Fruit fly (Drosophila melanogaster): ENCODE measurements around the gene Pdhb.

The Pdhb gene

dm6 chr3R:29159620-29160019 lies 46.7 kb downstream of the Pdhb start:
- TF ChIP-seq usp (GFP tag; optimal IDR thresholded peaks at IDR 0.05): no peak
- TF ChIP-seq Dll (optimal IDR thresholded peaks at IDR 0.05): no peak
- TF ChIP-seq EcR (GFP tag; optimal IDR thresholded peaks at IDR 0.05): no peak
- no peak for TF ChIP-seq CG8478 (optimal IDR thresholded peaks at IDR 0.05)
- TF ChIP-seq pan (optimal IDR thresholded peaks at IDR 0.05): no peak
- TF ChIP-seq psq (optimal IDR thresholded peaks at IDR 0.05): no peak

dm6 chr3R:29164930-29165693 lies 52.2 kb downstream of the Pdhb start, which contains the start of gene CG11898:
CG11898 (plus strand) TSS chr3R:29165643.
- TF ChIP-seq EcR (GFP tag; optimal IDR thresholded peaks at IDR 0.05): no peak
- no peak for TF ChIP-seq pan (optimal IDR thresholded peaks at IDR 0.05)
- TF ChIP-seq CG8478 (optimal IDR thresholded peaks at IDR 0.05): no peak
- no peak for TF ChIP-seq usp (GFP tag; optimal IDR thresholded peaks at IDR 0.05)
- TF ChIP-seq Dll (optimal IDR thresholded peaks at IDR 0.05): no peak
- no peak for TF ChIP-seq psq (optimal IDR thresholded peaks at IDR 0.05)
